Fruit fly (Drosophila melanogaster) whole organism: ENCODE measurements around the gene CG34296.

ENCODE experiments used
- CG8478 ChIP-seq: fragments of >200 bp; optimal IDR thresholded peaks from 2 replicates; lab custom pipeline; 2018; ENCODE audit warnings: inconsistent platforms
- Dll ChIP-seq: fragments of >200 bp; optimal IDR thresholded peaks from 2 replicates; lab custom pipeline; 2017
- EcR ChIP-seq, 2 experiments: fragments of >200 bp; optimal IDR thresholded peaks; 2 replicates each; lab custom pipeline; 2017; ENCODE audit warnings: missing biosample characterization in 2 of 2, missing genetic modification characterization in 2 of 2, missing genetic modification reagents in 2 of 2
- pan ChIP-seq: fragments of >200 bp; optimal IDR thresholded peaks from 2 replicates; lab custom pipeline; 2017
- psq ChIP-seq: fragments of >200 bp; optimal IDR thresholded peaks from 2 replicates; lab custom pipeline; 2017
- usp ChIP-seq: fragments of >200 bp; optimal IDR thresholded peaks from 2 replicates; lab custom pipeline; 2017; ENCODE audit warnings: missing biosample characterization, missing genetic modification characterization, mixed read lengths

DNA sequence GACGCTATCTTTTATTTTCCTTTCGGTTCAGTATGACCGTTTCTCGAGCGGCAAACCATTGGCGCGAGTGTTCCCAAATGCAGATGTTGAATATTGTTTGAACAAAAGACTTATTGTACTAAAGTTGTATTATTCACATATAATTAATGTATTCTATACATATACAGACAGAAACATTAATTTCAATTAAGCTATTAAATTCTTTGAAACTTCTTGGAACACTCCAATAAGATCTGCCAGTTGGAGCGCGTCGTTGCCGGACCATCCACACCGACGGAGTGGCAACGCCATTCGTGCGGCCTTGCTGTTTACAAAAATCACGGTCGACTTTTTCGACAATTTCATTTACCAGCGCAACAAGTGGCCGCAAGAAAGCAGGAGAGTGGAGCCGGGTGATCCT lies 22.7 kb downstream of the CG34296 start, which contains the start of the genes Wdr24 and IntS11:
- no peak for TF ChIP-seq psq
- no peak for TF ChIP-seq Dll (lab: Kevin White, UChicago)
- no peak for TF ChIP-seq EcR (GFP tag; optimal IDR thresholded peaks at IDR 0.05; lab: Kevin White, UChicago)
- TF ChIP-seq usp (GFP tag; lab: Kevin White, UChicago) = no peak
- no peak for TF ChIP-seq pan (lab: Kevin White, UChicago)
- TF ChIP-seq CG8478 (lab: Kevin White, UChicago) = no peak
